Worm (Caenorhabditis elegans) whole organism, young adult: ENCODE measurements around the gene ZK757.1.
A peak's percentile ranks its signal among the peaks of the same experiment; 100 is the strongest.

Experiments used
- B0035.1 ChIP-seq: sonication (generic microtip); optimal IDR thresholded peaks from 2 replicates; lab custom pipeline; 2016; ENCODE audit warnings: missing genetic modification characterization, mild to moderate bottlenecking, missing compliant biosample characterization, missing genotype, missing genetic modification reagents
- B0336.3 ChIP-seq: fragments of 200-800 bp; sonication (Bioruptor generic); IDR thresholded peaks from 2 replicates; pipeline ENCODE4 v1.3.6; 2022; ENCODE audit warnings: missing genetic modification characterization, missing compliant biosample characterization
- F55B11.4 ChIP-seq: sonication (generic microtip); optimal IDR thresholded peaks from 2 replicates; lab custom pipeline; 2016; ENCODE audit warnings: missing compliant biosample characterization, missing genetic modification characterization, borderline replicate concordance; ENCODE audit not compliant: insufficient read depth
- Y53F4B.3 ChIP-seq: fragments of 200-800 bp; sonication (Bioruptor generic); IDR thresholded peaks from 2 replicates; pipeline ENCODE4 v1.3.6; 2022; ENCODE audit warnings: missing genetic modification reagents, missing genetic modification characterization, missing compliant biosample characterization
- Y53G8AR.9 ChIP-seq: fragments of 200-800 bp; sonication (Bioruptor generic); conservative IDR thresholded peaks from 2 replicates; pipeline ENCODE4 v1.3.6; 2022; ENCODE audit warnings: missing genetic modification reagents, missing genetic modification characterization, missing compliant biosample characterization
- Y56A3A.18 ChIP-seq: fragments of 200-800 bp; sonication (Bioruptor generic); IDR thresholded peaks from 2 replicates; pipeline ENCODE4 v1.3.6; 2022; ENCODE audit warnings: missing genetic modification reagents, missing genetic modification characterization, missing compliant biosample characterization
- Y79H2A.3 ChIP-seq: fragments of 200-800 bp; sonication (Bioruptor generic); conservative IDR thresholded peaks from 2 replicates; pipeline ENCODE4 v1.3.6; 2022; ENCODE audit warnings: missing genetic modification reagents, missing genetic modification characterization, missing compliant biosample characterization
- ama-1 ChIP-seq, 3 experiments: fragments of 150-350 bp in 1 of 3; sonication (generic microtip) in 2 of 3; optimal IDR thresholded peaks; 2 replicates each; lab custom pipeline; 2014 to 2018; ENCODE audit warnings: missing biosample characterization in 2 of 3, missing genetic modification characterization in 2 of 3, missing genetic modification reagents in 2 of 3
- bed-1 ChIP-seq: fragments of 200-800 bp; sonication (Bioruptor generic); IDR thresholded peaks from 2 replicates; pipeline ENCODE4 v1.3.6; 2022; ENCODE audit warnings: missing genetic modification reagents, missing genetic modification characterization, missing compliant biosample characterization
- ceh-100 ChIP-seq: fragments of 200-800 bp; sonication (Bioruptor generic); IDR thresholded peaks from 2 replicates; pipeline ENCODE4 v1.3.6; 2022; ENCODE audit warnings: missing genetic modification reagents, missing genetic modification characterization, missing compliant biosample characterization
- ceh-79 ChIP-seq: sonication (generic microtip); optimal IDR thresholded peaks from 2 replicates; lab custom pipeline; 2017; ENCODE audit warnings: mild to moderate bottlenecking, missing genetic modification characterization, missing compliant biosample characterization
- ceh-91 ChIP-seq: fragments of 200-800 bp; sonication (Bioruptor generic); IDR thresholded peaks from 2 replicates; pipeline ENCODE4 v1.3.6; 2022; ENCODE audit warnings: missing genetic modification reagents, missing genetic modification characterization, missing compliant biosample characterization
- chd-7 ChIP-seq: sonication (generic microtip); optimal IDR thresholded peaks from 2 replicates; lab custom pipeline; 2016; ENCODE audit warnings: mild to moderate bottlenecking, missing genetic modification characterization, moderate library complexity, missing compliant biosample characterization
- dox-1 ChIP-seq: fragments of 200-800 bp; sonication (Bioruptor generic); IDR thresholded peaks from 2 replicates; pipeline ENCODE4 v1.3.6; 2022; ENCODE audit warnings: missing genetic modification reagents, missing genetic modification characterization, missing compliant biosample characterization
- egrh-3 ChIP-seq: fragments of 200-800 bp; sonication (Bioruptor generic); IDR thresholded peaks from 2 replicates; pipeline ENCODE4 v1.3.6; 2022; ENCODE audit warnings: missing genetic modification reagents, missing genetic modification characterization, missing compliant biosample characterization
- him-1 ChIP-seq: sonication (generic microtip); optimal IDR thresholded peaks from 2 replicates; lab custom pipeline; 2016; ENCODE audit warnings: missing genotype, missing genetic modification reagents, missing genetic modification characterization, missing compliant biosample characterization
- hlh-26 ChIP-seq: fragments of 200-800 bp; sonication (Bioruptor generic); conservative IDR thresholded peaks from 2 replicates; pipeline ENCODE4 v1.3.6; 2022; ENCODE audit warnings: missing genetic modification reagents, missing genetic modification characterization, missing compliant biosample characterization
- lin-35 ChIP-seq, 3 experiments: fragments of 150-350 bp in 2 of 3; sonication (generic microtip) in 1 of 3; optimal IDR thresholded peaks; 2 replicates each; lab custom pipeline; 2014 to 2018; ENCODE audit warnings: missing biosample characterization in 3 of 3, missing genetic modification characterization in 3 of 3, missing genetic modification reagents in 3 of 3
- lsy-27 ChIP-seq: sonication (generic microtip); optimal IDR thresholded peaks from 2 replicates; lab custom pipeline; 2017; ENCODE audit warnings: missing genetic modification characterization, mild to moderate bottlenecking, missing compliant biosample characterization, antibody characterized with exemption, missing genotype, borderline replicate concordance; ENCODE audit not compliant: insufficient read depth
- mcd-1 ChIP-seq: fragments of 200-800 bp; sonication (Bioruptor generic); IDR thresholded peaks from 2 replicates; pipeline ENCODE4 v1.3.6; 2022; ENCODE audit warnings: missing genetic modification reagents, missing genetic modification characterization, missing compliant biosample characterization
- nhr-27 ChIP-seq: fragments of 200-800 bp; sonication (Bioruptor generic); optimal IDR thresholded peaks from 2 replicates; lab custom pipeline; 2018; ENCODE audit warnings: mild to moderate bottlenecking, missing genetic modification characterization, moderate library complexity, missing compliant biosample characterization
- nhr-80 ChIP-seq: sonication (generic microtip); optimal IDR thresholded peaks from 2 replicates; lab custom pipeline; 2016; ENCODE audit warnings: missing genetic modification characterization, missing compliant biosample characterization
- pbrm-1 ChIP-seq: fragments of 200-800 bp; sonication (Bioruptor generic); IDR thresholded peaks from 2 replicates; pipeline ENCODE4 v1.3.6; 2022; ENCODE audit warnings: missing genetic modification reagents, missing genetic modification characterization, missing compliant biosample characterization
- repo-1 ChIP-seq: sonication (generic microtip); optimal IDR thresholded peaks from 2 replicates; lab custom pipeline; 2017; ENCODE audit warnings: mild to moderate bottlenecking, missing genetic modification characterization, missing compliant biosample characterization
- snpc-1.3 ChIP-seq: sonication (generic microtip); optimal IDR thresholded peaks from 2 replicates; lab custom pipeline; 2017; ENCODE audit warnings: missing genetic modification characterization, mild to moderate bottlenecking, missing compliant biosample characterization, antibody characterized with exemption, moderate library complexity, missing genotype, missing genetic modification reagents; ENCODE audit not compliant: insufficient read depth
- somi-1 ChIP-seq: fragments of 200-800 bp; sonication (Bioruptor generic); optimal IDR thresholded peaks from 2 replicates; lab custom pipeline; 2018; ENCODE audit warnings: mild to moderate bottlenecking, missing genetic modification characterization, missing compliant biosample characterization
- zfh-2 ChIP-seq: fragments of 200-800 bp; sonication (Bioruptor generic); conservative IDR thresholded peaks from 2 replicates; pipeline ENCODE4 v1.3.6; 2022; ENCODE audit warnings: missing genetic modification reagents, missing genetic modification characterization, missing compliant biosample characterization
- ztf-22 ChIP-seq: fragments of 200-800 bp; sonication (Bioruptor generic); optimal IDR thresholded peaks from 2 replicates; lab custom pipeline; 2018; ENCODE audit warnings: mild to moderate bottlenecking, missing genetic modification characterization, moderate library complexity, missing compliant biosample characterization

Gene ZK757.1

DNA sequence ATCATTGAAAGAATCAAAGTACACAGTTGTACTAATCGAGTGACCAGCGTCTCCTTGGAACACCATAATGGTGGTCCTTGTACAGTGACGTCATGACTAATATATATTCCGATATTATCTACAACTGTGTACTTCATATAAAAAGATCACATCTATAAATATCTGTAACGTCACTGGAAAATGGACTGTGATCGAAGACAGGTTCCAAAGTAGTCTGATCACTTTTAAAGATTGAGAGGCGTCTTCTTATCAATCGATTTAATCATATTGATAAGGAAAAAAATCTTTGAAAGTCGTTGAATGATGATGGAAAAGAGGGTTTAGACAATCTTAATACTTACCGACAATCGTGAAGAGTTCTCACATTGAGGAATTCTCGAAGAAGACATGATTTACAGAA, 12.9 kb downstream of the ZK757.1 start:
- peak; percentile 7 for TF ChIP-seq nhr-80 (tag; lab: Kevin White, UChicago)
- no peak for TF ChIP-seq B0035.1

DNA sequence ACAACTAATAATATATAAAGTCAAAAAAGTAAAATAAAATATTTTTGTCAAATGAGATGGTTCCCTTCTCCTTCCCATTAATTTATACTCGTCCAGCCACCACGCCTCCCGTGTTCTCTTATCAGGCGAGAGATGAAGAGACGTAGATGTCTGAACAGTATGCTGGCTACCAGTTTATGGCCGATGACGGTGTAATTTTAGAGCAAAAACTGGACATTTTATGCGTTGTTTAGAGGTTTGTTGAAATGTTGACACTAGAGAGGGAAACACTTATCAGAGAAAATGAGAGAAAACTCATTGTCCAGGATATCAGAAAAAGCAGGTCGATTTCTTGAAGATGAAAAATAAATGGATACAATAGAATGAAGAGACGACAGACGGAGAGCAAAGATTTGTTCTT, 13.8 kb downstream of the ZK757.1 start:
- TF ChIP-seq ceh-91 (GFP tag; lab: Robert Waterston, UW) (no peak), ceh-100 (GFP tag; lab: Robert Waterston, UW) (no peak), ama-1 (optimal IDR thresholded peaks at IDR 0.05; lab: Kevin White, UChicago) (no peak), ama-1 (GFP tag; optimal IDR thresholded peaks at IDR 0.05; lab: Kevin White, UChicago) (no peak), ceh-79 (tag; lab: Kevin White, UChicago) (no peak), nhr-80 (tag; lab: Kevin White, UChicago) (peak; percentile 51)

DNA sequence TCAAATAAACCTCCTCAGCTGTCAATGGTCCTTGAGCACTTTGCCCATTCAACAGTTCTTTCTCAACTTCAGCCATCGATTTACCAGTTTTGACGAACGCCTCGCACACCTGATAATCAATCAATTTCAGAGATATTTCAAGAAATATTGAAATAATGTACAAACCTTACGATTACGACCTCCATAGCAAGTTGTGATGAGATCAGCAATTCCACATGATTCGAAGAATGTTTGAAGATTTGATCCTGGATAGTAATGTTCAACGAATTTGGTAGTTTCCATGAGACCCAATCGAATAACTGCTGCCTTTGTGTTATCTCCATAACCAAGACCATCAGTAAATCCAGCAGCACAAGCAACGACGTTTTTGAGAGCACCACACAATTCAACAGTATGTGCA, 16.0 kb downstream of the ZK757.1 start:
- TF ChIP-seq F55B11.4 (no peak), nhr-27 (tag; lab: Kevin White, UChicago) (no peak), ceh-91 (GFP tag; lab: Robert Waterston, UW) (no peak), mcd-1 (GFP tag; lab: Robert Waterston, UW) (no peak), hlh-26 (GFP tag; lab: Robert Waterston, UW) (no peak), egrh-3 (GFP tag; lab: Robert Waterston, UW) (no peak)

DNA sequence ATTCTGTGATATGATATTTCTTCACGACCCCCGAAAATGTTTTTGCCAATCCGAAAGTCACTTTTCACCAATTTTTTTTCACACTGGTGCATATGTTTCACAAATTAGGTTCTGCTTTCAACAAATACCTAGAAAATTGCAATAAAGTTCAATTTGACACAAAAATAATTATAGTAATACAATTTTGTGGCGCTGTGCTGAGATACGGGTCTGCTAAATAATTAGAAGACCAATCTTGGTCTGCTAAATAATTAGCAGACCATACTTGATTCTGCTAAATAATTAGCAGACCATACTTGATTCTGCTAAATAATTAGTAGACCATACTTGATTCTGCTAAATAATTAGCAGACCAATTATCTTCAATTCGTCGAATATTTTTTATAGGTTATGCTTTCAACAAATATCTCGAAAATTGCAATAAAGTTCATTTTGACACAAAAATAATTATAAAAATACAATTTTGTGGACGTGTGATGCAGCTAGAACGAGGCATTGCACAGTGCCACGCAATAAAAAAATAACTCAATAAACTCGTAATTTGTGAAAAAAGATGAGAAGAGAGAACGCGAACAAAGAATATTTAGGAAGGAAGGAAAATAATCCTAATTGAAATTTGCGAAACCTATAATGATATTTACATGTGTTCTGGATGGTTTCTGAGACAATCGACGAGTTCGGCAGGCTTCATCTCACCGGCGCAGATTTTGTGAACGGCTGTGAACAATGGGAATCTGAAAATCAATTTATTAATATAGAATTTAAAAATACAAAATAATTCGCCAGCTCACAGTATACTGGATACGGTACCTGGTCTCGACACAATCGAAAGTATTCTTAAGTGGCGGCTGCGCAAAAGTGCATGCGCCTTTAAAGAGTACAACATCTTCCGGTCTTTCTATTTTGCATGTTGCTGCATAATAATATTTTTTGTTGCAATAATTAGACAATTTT, 17.0 kb downstream of the ZK757.1 start:
- TF ChIP-seq bed-1 (GFP tag; lab: Robert Waterston, UW) = no peak
- TF ChIP-seq Y53F4B.3 (GFP tag; lab: Robert Waterston, UW) = no peak
- TF ChIP-seq zfh-2 (GFP tag; lab: Robert Waterston, UW) = no peak
- TF ChIP-seq Y53G8AR.9 (GFP tag; lab: Robert Waterston, UW) = 0 out of 2 replicates have a peak, but pooled peaks have one; percentile 51
- no peak for TF ChIP-seq Y79H2A.3 (GFP tag; lab: Robert Waterston, UW)
- TF ChIP-seq B0336.3 (GFP tag; lab: Robert Waterston, UW) = peak; percentile 63; the same call in 1 of the 2 replicates
- TF ChIP-seq pbrm-1 (GFP tag; lab: Robert Waterston, UW) = peak; percentile 25; the same call in 1 of the 2 replicates
- TF ChIP-seq ztf-22 = no peak
- peak; percentile 2 for TF ChIP-seq somi-1
- no peak for TF ChIP-seq chd-7
- peak; percentile 98 for TF ChIP-seq him-1 (tag; lab: Kevin White, UChicago)
- peak; percentile 77 for TF ChIP-seq repo-1 (tag; lab: Kevin White, UChicago)
- TF ChIP-seq lsy-27 (tag; lab: Kevin White, UChicago) = no peak
- no peak for TF ChIP-seq ceh-100 (GFP tag; lab: Robert Waterston, UW)
- TF ChIP-seq Y56A3A.18 (GFP tag; lab: Robert Waterston, UW) = peak; percentile 72; the same call in 1 of the 2 replicates
- TF ChIP-seq lin-35 (GFP tag; optimal IDR thresholded peaks at IDR 0.05; lab: Kevin White, UChicago) = peak in 1 of 3 experiments; percentile 2

DNA sequence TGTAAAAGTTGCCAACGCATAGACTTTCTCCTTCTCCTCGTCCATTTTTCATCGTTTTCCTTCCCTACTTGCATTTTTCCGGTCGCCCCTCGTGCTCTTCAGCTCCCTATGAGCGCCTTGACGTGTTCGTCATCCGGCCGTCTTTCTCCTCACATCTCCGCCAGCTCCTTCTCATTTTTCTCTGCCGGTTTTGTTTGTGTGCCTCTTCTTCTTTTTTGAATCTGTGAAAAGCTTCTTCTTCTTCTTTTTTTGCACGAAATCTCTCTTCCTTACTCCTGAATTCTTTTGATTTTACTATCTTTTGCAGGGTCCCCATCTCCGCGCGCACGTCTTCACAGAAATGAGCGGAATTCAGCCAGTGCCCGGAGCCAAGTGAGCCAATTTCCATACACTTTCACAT, 19.4 kb downstream of the ZK757.1 start, which contains the start of gene K11H3.3:
Gene K11H3.3, plus strand, starts transcription at position 308 of the 400 bp plus-strand sequence.
- 0 out of 2 replicates have a peak, but pooled peaks have one; percentile 5 for TF ChIP-seq dox-1 (GFP tag; lab: Robert Waterston, UW)
- no peak for TF ChIP-seq snpc-1.3 (tag; lab: Kevin White, UChicago)
